Fruit fly (Drosophila melanogaster) whole organism, embryonic: Measurements from ENCODE around the gene Gdi.

Experiments used
- Asciz ChIP-seq: fragments of 200-800 bp; sonication (Bioruptor generic); optimal IDR thresholded peaks from 2 replicates; lab custom pipeline; 2017; ENCODE audit warnings: missing biosample characterization, mild to moderate bottlenecking, missing genetic modification characterization, missing genetic modification reagents
- BtbVII ChIP-seq: fragments of 200-800 bp; sonication (Bioruptor generic); optimal IDR thresholded peaks from 3 replicates; lab custom pipeline; 2017; ENCODE audit warnings: missing biosample characterization, mild to moderate bottlenecking, missing genetic modification characterization
- CG10147 ChIP-seq: fragments of 200-800 bp; sonication (Bioruptor generic); optimal IDR thresholded peaks from 2 replicates; lab custom pipeline; 2019; ENCODE audit warnings: missing biosample characterization, mild to moderate bottlenecking, missing genetic modification characterization, moderate library complexity
- CG10209 ChIP-seq: fragments of 200-800 bp; sonication (Bioruptor generic); optimal IDR thresholded peaks from 3 replicates; lab custom pipeline; 2017; ENCODE audit warnings: missing biosample characterization, mild to moderate bottlenecking, missing genetic modification characterization, missing genetic modification reagents
- CG10654 ChIP-seq: fragments of 200-800 bp; sonication (Bioruptor generic); optimal IDR thresholded peaks from 2 replicates; lab custom pipeline; 2016; ENCODE audit warnings: missing biosample characterization, missing genetic modification characterization
- CG11723 ChIP-seq: fragments of 200-800 bp; sonication (Bioruptor generic); optimal IDR thresholded peaks from 2 replicates; lab custom pipeline; 2017; ENCODE audit warnings: missing biosample characterization, mild to moderate bottlenecking, missing genetic modification characterization
- CG12104 ChIP-seq: fragments of 200-800 bp; sonication (Bioruptor generic); optimal IDR thresholded peaks from 3 replicates; lab custom pipeline; 2016; ENCODE audit warnings: missing biosample characterization, missing genetic modification characterization
- CG13123 ChIP-seq: fragments of 200-800 bp; sonication (Bioruptor generic); optimal IDR thresholded peaks from 2 replicates; lab custom pipeline; 2016; ENCODE audit warnings: missing biosample characterization, missing genetic modification characterization
- CG13894 ChIP-seq: fragments of 200-800 bp; sonication (Bioruptor generic); optimal IDR thresholded peaks from 3 replicates; lab custom pipeline; 2018; ENCODE audit warnings: missing biosample characterization, mild to moderate bottlenecking, missing genetic modification characterization, moderate library complexity
- CG14667 ChIP-seq: fragments of 200-800 bp; sonication (Bioruptor generic); IDR thresholded peaks from 2 replicates; pipeline ENCODE4 v1.3.6; 2022; ENCODE audit warnings: missing biosample characterization, missing genetic modification characterization
- CG14710 ChIP-seq: fragments of 200-800 bp; sonication (Bioruptor generic); optimal IDR thresholded peaks from 3 replicates; lab custom pipeline; 2019; ENCODE audit warnings: missing biosample characterization, mild to moderate bottlenecking, missing genetic modification characterization, moderate library complexity
- CG16815 ChIP-seq: fragments of 200-800 bp; sonication (Bioruptor generic); optimal IDR thresholded peaks from 3 replicates; lab custom pipeline; 2017; ENCODE audit warnings: missing biosample characterization, mild to moderate bottlenecking, missing genetic modification characterization
- CG18262 ChIP-seq: fragments of 200-800 bp; optimal IDR thresholded peaks from 3 replicates; lab custom pipeline; 2019; ENCODE audit warnings: missing biosample characterization, mild to moderate bottlenecking, missing genetic modification characterization, moderate library complexity
- CG18599 ChIP-seq: fragments of 200-800 bp; sonication (Bioruptor generic); optimal IDR thresholded peaks from 3 replicates; lab custom pipeline; 2017; ENCODE audit warnings: missing biosample characterization, missing genetic modification characterization, mild to moderate bottlenecking, moderate library complexity, missing genetic modification reagents
- CG2129 ChIP-seq: fragments of 200-800 bp; sonication (Bioruptor generic); IDR thresholded peaks from 2 replicates; pipeline ENCODE4 v1.3.6; 2022; ENCODE audit warnings: missing biosample characterization, missing genetic modification characterization; ENCODE audit not compliant: partially characterized antibody
- CG2199 ChIP-seq: fragments of 200-800 bp; sonication (Bioruptor generic); IDR thresholded peaks from 3 replicates; pipeline ENCODE4 v1.3.6; 2022; ENCODE audit warnings: missing biosample characterization, missing genetic modification characterization
- CG2202 ChIP-seq: fragments of 200-800 bp; sonication (Bioruptor generic); optimal IDR thresholded peaks from 2 replicates; lab custom pipeline; 2018; ENCODE audit warnings: missing biosample characterization, mild to moderate bottlenecking, missing genetic modification characterization
- CG4617 ChIP-seq: fragments of 200-800 bp; sonication (Bioruptor generic); optimal IDR thresholded peaks from 3 replicates; lab custom pipeline; 2016; ENCODE audit warnings: missing biosample characterization, missing genetic modification characterization, borderline replicate concordance
- CG7271 ChIP-seq: fragments of 200-800 bp; sonication (Bioruptor generic); optimal IDR thresholded peaks from 2 replicates; lab custom pipeline; 2018; ENCODE audit warnings: missing biosample characterization, mild to moderate bottlenecking, missing genetic modification characterization, moderate library complexity
- CG7786 ChIP-seq: fragments of 200-800 bp; sonication (Bioruptor generic); optimal IDR thresholded peaks from 2 replicates; lab custom pipeline; 2016; ENCODE audit warnings: missing biosample characterization, missing genetic modification characterization
- CG8944 ChIP-seq: fragments of 200-800 bp; sonication (Bioruptor generic); optimal IDR thresholded peaks from 3 replicates; lab custom pipeline; 2016; ENCODE audit warnings: missing biosample characterization, missing genetic modification characterization
- CHES-1-like ChIP-seq: fragments of 200-800 bp; sonication (Bioruptor generic); optimal IDR thresholded peaks from 2 replicates; lab custom pipeline; 2016; ENCODE audit warnings: missing biosample characterization, missing genetic modification characterization
- CTCF ChIP-seq: fragments of 200-800 bp; sonication (Bioruptor generic); optimal IDR thresholded peaks from 2 replicates; lab custom pipeline; 2017; ENCODE audit warnings: missing biosample characterization, mild to moderate bottlenecking, missing genetic modification characterization, moderate library complexity
- Camta ChIP-seq: fragments of 200-800 bp; sonication (Bioruptor generic); optimal IDR thresholded peaks from 2 replicates; lab custom pipeline; 2016; ENCODE audit warnings: missing biosample characterization, missing genetic modification characterization
- Deaf1 ChIP-seq: fragments of 200-800 bp; optimal IDR thresholded peaks from 3 replicates; lab custom pipeline; 2019; ENCODE audit warnings: missing biosample characterization, mild to moderate bottlenecking, missing genetic modification characterization, moderate library complexity
- Dp ChIP-seq: fragments of 200-800 bp; sonication (Bioruptor generic); optimal IDR thresholded peaks from 2 replicates; lab custom pipeline; 2018; ENCODE audit warnings: missing biosample characterization, mild to moderate bottlenecking, missing genetic modification characterization, moderate library complexity
- HLH3B ChIP-seq: fragments of 200-800 bp; sonication (Bioruptor generic); IDR thresholded peaks from 2 replicates; pipeline ENCODE4 v1.3.6; 2022; ENCODE audit warnings: missing biosample characterization, missing genetic modification characterization
- HLHmδ ChIP-seq: fragments of 200-800 bp; sonication (Bioruptor generic); optimal IDR thresholded peaks from 2 replicates; lab custom pipeline; 2018; ENCODE audit warnings: missing biosample characterization, mild to moderate bottlenecking, missing genetic modification characterization, moderate library complexity
- HmgZ ChIP-seq: fragments of 200-800 bp; sonication (Bioruptor generic); optimal IDR thresholded peaks from 2 replicates; lab custom pipeline; 2018; ENCODE audit warnings: missing biosample characterization, mild to moderate bottlenecking, missing genetic modification characterization
- Hr39 ChIP-seq: fragments of >200 bp; optimal IDR thresholded peaks from 2 replicates; lab custom pipeline; 2017
- Kr ChIP-seq: fragments of 200-800 bp; sonication (Bioruptor generic); optimal IDR thresholded peaks from 2 replicates; lab custom pipeline; 2017; ENCODE audit warnings: missing biosample characterization, mild to moderate bottlenecking, missing genetic modification characterization
- Lim3 ChIP-seq: fragments of 200-800 bp; sonication (Bioruptor generic); IDR thresholded peaks from 2 replicates; pipeline ENCODE4 v1.3.6; 2022; ENCODE audit warnings: missing biosample characterization, missing genetic modification characterization
- Myb ChIP-seq: fragments of 200-800 bp; sonication (Bioruptor generic); optimal IDR thresholded peaks from 2 replicates; lab custom pipeline; 2016; ENCODE audit warnings: missing biosample characterization, missing genetic modification characterization
- NK7.1 ChIP-seq: fragments of 200-800 bp; sonication (Bioruptor generic); optimal IDR thresholded peaks from 3 replicates; lab custom pipeline; 2016; ENCODE audit warnings: missing biosample characterization, missing genetic modification characterization
- Six4 ChIP-seq: fragments of 200-800 bp; sonication (Bioruptor generic); optimal IDR thresholded peaks from 2 replicates; lab custom pipeline; 2016; ENCODE audit warnings: missing biosample characterization, missing genetic modification characterization
- Xbp1 ChIP-seq: fragments of 200-800 bp; sonication (Bioruptor generic); optimal IDR thresholded peaks from 3 replicates; lab custom pipeline; 2016; ENCODE audit warnings: missing biosample characterization, mild to moderate bottlenecking, missing genetic modification characterization
- ab ChIP-seq: fragments of 200-800 bp; sonication (Bioruptor generic); optimal IDR thresholded peaks from 2 replicates; lab custom pipeline; 2016; ENCODE audit warnings: missing biosample characterization, missing genetic modification characterization
- abd-A ChIP-seq: fragments of 200-800 bp; sonication (Bioruptor generic); optimal IDR thresholded peaks from 3 replicates; lab custom pipeline; 2019; ENCODE audit warnings: missing biosample characterization, mild to moderate bottlenecking, missing genetic modification characterization, moderate library complexity
- ash1 ChIP-seq: fragments of 200-800 bp; sonication (Bioruptor generic); optimal IDR thresholded peaks from 2 replicates; lab custom pipeline; 2018; ENCODE audit warnings: missing biosample characterization, mild to moderate bottlenecking, missing genetic modification characterization
- bbx ChIP-seq: fragments of 200-800 bp; sonication (Bioruptor generic); IDR thresholded peaks from 2 replicates; pipeline ENCODE4 v1.3.6; 2022; ENCODE audit warnings: missing biosample characterization, missing genetic modification characterization; ENCODE audit not compliant: partially characterized antibody
- ci ChIP-seq: fragments of 200-800 bp; sonication (Bioruptor generic); IDR thresholded peaks from 3 replicates; pipeline ENCODE4 v1.3.6; 2022; ENCODE audit warnings: missing biosample characterization, missing genetic modification characterization
- da ChIP-seq: fragments of 200-800 bp; sonication (Bioruptor generic); optimal IDR thresholded peaks from 2 replicates; lab custom pipeline; 2016; ENCODE audit warnings: missing biosample characterization, missing genetic modification characterization
- ewg ChIP-seq: fragments of 200-800 bp; sonication (Bioruptor generic); optimal IDR thresholded peaks from 3 replicates; lab custom pipeline; 2017; ENCODE audit warnings: mild to moderate bottlenecking, missing biosample characterization, missing genetic modification reagents, missing genetic modification characterization
- eyg ChIP-seq: fragments of 200-800 bp; sonication (Bioruptor generic); optimal IDR thresholded peaks from 3 replicates; lab custom pipeline; 2016; ENCODE audit warnings: missing biosample characterization, missing genetic modification characterization
- gt ChIP-seq: fragments of 200-800 bp; sonication (Bioruptor generic); IDR thresholded peaks from 2 replicates; pipeline ENCODE4 v1.3.6; 2022; ENCODE audit warnings: missing biosample characterization, missing genetic modification characterization
- nerfin-1 ChIP-seq: fragments of 200-800 bp; sonication (Bioruptor generic); optimal IDR thresholded peaks from 3 replicates; lab custom pipeline; 2019; ENCODE audit warnings: missing biosample characterization, mild to moderate bottlenecking, missing genetic modification characterization, moderate library complexity
- otp ChIP-seq: fragments of 200-800 bp; sonication (Bioruptor generic); IDR thresholded peaks from 3 replicates; pipeline ENCODE4, ENCODE4 v1.3.6; 2022; ENCODE audit warnings: missing biosample characterization, missing genetic modification characterization
- pzg ChIP-seq: fragments of 200-800 bp; sonication (Bioruptor generic); optimal IDR thresholded peaks from 3 replicates; lab custom pipeline; 2018; ENCODE audit warnings: missing biosample characterization, mild to moderate bottlenecking, missing genetic modification characterization, moderate library complexity
- sisA ChIP-seq: fragments of 200-800 bp; sonication (Bioruptor generic); IDR thresholded peaks from 2 replicates; pipeline ENCODE4 v1.3.6; 2022; ENCODE audit warnings: missing biosample characterization, missing genetic modification characterization
- sob ChIP-seq: fragments of 200-800 bp; sonication (Bioruptor generic); IDR thresholded peaks from 2 replicates; pipeline ENCODE4 v1.3.6; 2022; ENCODE audit warnings: missing biosample characterization, missing genetic modification characterization
- unc-4 ChIP-seq: fragments of 200-800 bp; sonication (Bioruptor generic); IDR thresholded peaks from 2 replicates; pipeline ENCODE4 v1.3.6; 2022; ENCODE audit warnings: missing biosample characterization, missing genetic modification characterization; ENCODE audit not compliant: partially characterized antibody

Gdi gene

dm6 chr2L:9525719-9526118, 31.0 kb upstream of the Gdi start (continued):
- TF ChIP-seq Six4 (GFP tag; lab: Kevin White, UChicago) (peak; percentile 75), CG14710 (tag; lab: Kevin White, UChicago) (peak; percentile 88), Camta (GFP tag; lab: Kevin White, UChicago) (peak; percentile 73), ash1 (peak; percentile 90), nerfin-1 (peak; percentile 85), CG11723 (GFP tag; lab: Kevin White, UChicago) (peak; percentile 86), CG10654 (GFP tag; lab: Kevin White, UChicago) (peak; percentile 79), CG12104 (GFP tag; lab: Kevin White, UChicago) (peak; percentile 90), HmgZ (tag; lab: Kevin White, UChicago) (peak; percentile 95), CG10209 (GFP tag; lab: Kevin White, UChicago) (peak; percentile 94), abd-A (tag; lab: Kevin White, UChicago) (peak; percentile 64), Myb (peak; percentile 45), CG8944 (peak; percentile 80), otp (GFP tag; lab: Robert Waterston, UW) (peak; percentile 93), pzg (GFP tag; lab: Kevin White, UChicago) (peak; percentile 9), eyg (GFP tag; lab: Kevin White, UChicago) (peak; percentile 91), ewg (GFP tag; lab: Kevin White, UChicago) (peak; percentile 71), bbx (GFP tag; lab: Robert Waterston, UW) (no peak), CG10147 (GFP tag; lab: Kevin White, UChicago) (peak; percentile 72), CG13894 (tag; lab: Kevin White, UChicago) (peak; percentile 82), CG18599 (peak; percentile 94), CG4617 (peak; percentile 27), CG18262 (tag; lab: Kevin White, UChicago) (peak; percentile 77), BtbVII (GFP tag; lab: Kevin White, UChicago) (peak; percentile 95), Dp (GFP tag; lab: Kevin White, UChicago) (peak; percentile 6), Lim3 (GFP tag; lab: Robert Waterston, UW) (no peak; the same call in 1 of the 2 replicates), CG16815 (GFP tag; lab: Kevin White, UChicago) (peak; percentile 19), Kr (GFP tag; lab: Kevin White, UChicago) (peak; percentile 82), sisA (GFP tag; lab: Robert Waterston, UW) (no peak), NK7.1 (GFP tag; lab: Kevin White, UChicago) (peak; percentile 50), CTCF (GFP tag; lab: Kevin White, UChicago) (peak; percentile 50), CG14667 (GFP tag; lab: Robert Waterston, UW) (no peak), CG2202 (tag; lab: Kevin White, UChicago) (peak; percentile 95), HLH3B (GFP tag; lab: Robert Waterston, UW) (peak; percentile 78; the same call in 1 of the 2 replicates), sob (GFP tag; lab: Robert Waterston, UW) (peak; percentile 92), CHES-1-like (GFP tag; lab: Kevin White, UChicago) (peak; percentile 90), da (GFP tag; lab: Kevin White, UChicago) (peak; percentile 68), Xbp1 (peak; percentile 58), gt (GFP tag; lab: Robert Waterston, UW) (peak; percentile 58; the same call in 1 of the 2 replicates), CG7271 (peak; percentile 85), ci (GFP tag; lab: Robert Waterston, UW) (peak; percentile 93), Hr39 (no peak), ab (GFP tag; lab: Kevin White, UChicago) (no peak), CG2129 (no peak), HLHmδ (GFP tag; lab: Kevin White, UChicago) (peak; percentile 97), CG13123 (peak; percentile 92), Asciz (GFP tag; lab: Kevin White, UChicago) (peak; percentile 96), CG7786 (GFP tag; lab: Kevin White, UChicago) (peak; percentile 74), unc-4 (no peak), CG2199 (0 out of 3 replicates have a peak, but pooled peaks have one; percentile 75), Deaf1 (tag; lab: Kevin White, UChicago) (peak; percentile 42)
